Fruit fly (Drosophila melanogaster): ENCODE measurements around the gene Etfb.

The Etfb gene

DNA sequence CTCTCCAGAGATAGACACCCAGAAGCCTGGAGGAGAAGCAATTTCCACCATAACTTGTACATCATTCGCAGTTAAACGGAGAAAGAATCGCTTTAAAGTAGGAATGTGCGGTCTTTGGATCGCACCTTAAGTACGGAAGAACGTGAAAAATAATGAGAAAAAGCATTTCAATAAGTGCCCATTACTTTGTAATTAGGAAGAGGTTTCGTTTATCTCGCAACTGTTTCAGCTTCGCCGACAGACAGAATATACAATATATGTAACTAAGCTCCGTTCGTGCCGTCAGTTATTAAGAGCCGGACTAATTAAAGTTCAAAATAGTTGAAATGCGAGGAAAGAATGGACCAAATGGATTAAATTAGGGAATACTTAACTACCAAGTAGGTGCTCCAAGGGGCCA, 14.9 kb upstream of the Etfb start, which contains the start of gene CG7829:
Gene CG7829 (minus strand): TSS at position 101 of the 400 bp plus-strand sequence.
- TF ChIP-seq Eip93F (GFP tag; optimal IDR thresholded peaks at IDR 0.05) = no peak
- no peak for TF ChIP-seq lz (GFP tag; optimal IDR thresholded peaks at IDR 0.05)
- no peak for TF ChIP-seq CG4318 (GFP tag; optimal IDR thresholded peaks at IDR 0.05)
- TF ChIP-seq CG15336 (GFP tag; IDR thresholded peaks at IDR 0.05) = no peak
- no peak for TF ChIP-seq eg (GFP tag; IDR thresholded peaks at IDR 0.05)
- no peak for TF ChIP-seq CG16779 (tag; optimal IDR thresholded peaks at IDR 0.05)
- TF ChIP-seq fkh (GFP tag; optimal IDR thresholded peaks at IDR 0.05) = no peak
- no peak for TF ChIP-seq CG10669 (GFP tag; optimal IDR thresholded peaks at IDR 0.05)
- no peak for TF ChIP-seq Sox102F (GFP tag; optimal IDR thresholded peaks at IDR 0.05)
- TF ChIP-seq vri (GFP tag; optimal IDR thresholded peaks at IDR 0.05) = no peak
- TF ChIP-seq spab (GFP tag; optimal IDR thresholded peaks at IDR 0.05) = no peak

dm6 chr3R:29816266-29816665, 13.5 kb upstream of the Etfb start, which contains the start of gene Vps16B:
Gene Vps16B, minus strand, starts transcription at chr3R:29816451.
- no peak for TF ChIP-seq CG6808 (GFP tag; optimal IDR thresholded peaks at IDR 0.05)
- TF ChIP-seq pdm3 (GFP tag; optimal IDR thresholded peaks at IDR 0.05) = no peak

DNA sequence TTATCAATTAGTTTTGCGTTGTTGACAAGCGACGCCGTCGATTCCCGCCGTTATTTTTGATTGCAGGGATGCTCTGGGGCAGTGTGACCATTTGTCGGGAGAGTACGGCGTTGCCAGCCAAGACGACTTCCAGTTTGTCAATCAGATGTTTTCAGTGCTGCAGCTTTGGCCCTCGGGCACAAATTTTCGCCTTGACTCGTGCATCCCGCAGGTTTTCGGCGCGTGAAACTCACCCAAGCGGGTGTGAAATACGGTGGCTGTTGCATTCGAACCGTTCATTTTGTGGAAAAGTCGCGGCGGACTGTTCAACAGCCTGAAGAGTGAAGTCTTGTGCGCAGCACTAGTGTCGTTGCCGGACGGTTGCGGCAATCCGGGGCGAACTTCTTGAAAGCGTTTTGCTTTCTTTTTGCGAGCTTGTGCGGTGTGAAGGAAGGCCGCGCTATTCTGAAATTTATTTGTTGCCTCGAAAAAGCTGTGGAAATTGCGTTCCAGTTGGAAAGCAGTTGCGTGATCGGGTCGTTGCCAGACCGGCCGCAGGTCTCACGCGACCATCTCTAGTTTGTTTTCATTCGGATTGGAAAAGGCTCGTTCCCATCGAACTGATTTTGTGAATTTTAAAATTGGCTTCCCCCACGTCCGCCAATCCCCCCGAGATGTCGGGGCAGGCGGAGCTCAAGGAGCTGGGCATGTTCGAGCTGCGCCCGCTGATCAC, 4.1 kb upstream of the Etfb start, which contains the start of the genes ca and ncd:
Gene ca (plus strand): TSS at position 130 of the 712 bp plus-strand sequence.
Gene ncd (minus strand): TSS at position 446 of the 712 bp plus-strand sequence.
- TF ChIP-seq eg (GFP tag; IDR thresholded peaks at IDR 0.05) (0 out of 3 replicates have a peak, but pooled peaks have one; percentile 14), CG31627 (GFP tag; optimal IDR thresholded peaks at IDR 0.05) (peak; percentile 15), Hr4 (GFP tag; optimal IDR thresholded peaks at IDR 0.05) (no peak)

DNA sequence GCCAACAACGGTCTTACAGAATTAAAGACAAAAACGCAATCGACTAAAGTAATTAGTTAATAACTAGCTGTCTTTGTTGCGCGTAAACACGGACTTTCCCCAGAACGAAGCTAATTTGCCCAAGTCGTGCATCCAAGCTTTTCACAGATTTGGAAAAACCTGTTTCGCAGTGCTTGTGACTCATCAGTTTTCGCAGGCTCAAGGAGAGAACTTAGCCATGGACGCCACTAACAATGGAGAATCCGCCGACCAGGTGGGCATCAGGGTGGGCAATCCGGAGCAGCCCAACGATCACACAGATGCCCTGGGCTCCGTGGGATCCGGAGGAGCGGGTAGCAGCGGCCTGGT, 3.1 kb downstream of the Etfb start:
- TF ChIP-seq topi (GFP tag; optimal IDR thresholded peaks at IDR 0.05) = no peak
- peak; percentile 69 for TF ChIP-seq vri (GFP tag; optimal IDR thresholded peaks at IDR 0.05)

- TF ChIP-seq fd85E (GFP tag; optimal IDR thresholded peaks at IDR 0.05) (no peak), CG6792 (GFP tag; optimal IDR thresholded peaks at IDR 0.05) (no peak), Sox14 (GFP tag; optimal IDR thresholded peaks at IDR 0.05) (peak; percentile 88), Hr38 (GFP tag; optimal IDR thresholded peaks at IDR 0.05) (no peak), pdm3 (GFP tag; optimal IDR thresholded peaks at IDR 0.05) (no peak), CG7368 (GFP tag; optimal IDR thresholded peaks at IDR 0.05) (no peak), acj6 (GFP tag; optimal IDR thresholded peaks at IDR 0.05) (peak; percentile 30), CG15336 (GFP tag; IDR thresholded peaks at IDR 0.05) (no peak), topi (GFP tag; optimal IDR thresholded peaks at IDR 0.05) (peak; percentile 37), CG10669 (GFP tag; optimal IDR thresholded peaks at IDR 0.05) (no peak), lz (GFP tag; optimal IDR thresholded peaks at IDR 0.05) (peak; percentile 48), ss (GFP tag; optimal IDR thresholded peaks at IDR 0.05) (peak in 1 of 2 experiments; percentile 27), eg (GFP tag; IDR thresholded peaks at IDR 0.05) (0 out of 3 replicates have a peak, but pooled peaks have one; percentile 18), CG3032 (tag; optimal IDR thresholded peaks at IDR 0.05) (peak; percentile 46), Eip93F (GFP tag; optimal IDR thresholded peaks at IDR 0.05) (no peak), CG32006 (GFP tag; optimal IDR thresholded peaks at IDR 0.05) (no peak), CG11902 (GFP tag; optimal IDR thresholded peaks at IDR 0.05) (peak; percentile 6), Gug (GFP tag; IDR thresholded peaks at IDR 0.05) (no peak), salr (GFP tag; optimal IDR thresholded peaks at IDR 0.05) (no peak), spab (GFP tag; optimal IDR thresholded peaks at IDR 0.05) (no peak), Ets96B (tag; optimal IDR thresholded peaks at IDR 0.05) (peak; percentile 45), CG31627 (GFP tag; optimal IDR thresholded peaks at IDR 0.05) (peak; percentile 32), Smox (GFP tag; optimal IDR thresholded peaks at IDR 0.05) (peak; percentile 53), cyc (GFP tag; optimal IDR thresholded peaks at IDR 0.05) (peak; percentile 26), fkh (GFP tag; optimal IDR thresholded peaks at IDR 0.05) (peak; percentile 99), Blimp-1 (GFP tag; optimal IDR thresholded peaks at IDR 0.05) (no peak), CG3919 (GFP tag; optimal IDR thresholded peaks at IDR 0.05) (no peak), dsx (GFP tag; optimal IDR thresholded peaks at IDR 0.05; ENCODE audit: poor library complexity, severe bottlenecking) (peak; percentile 64), esn (GFP tag; optimal IDR thresholded peaks at IDR 0.05) (peak; percentile 65), CG6163 (GFP tag; IDR thresholded peaks at IDR 0.05) (peak; percentile 50; the same call in 2 of the 3 replicates), CG10631 (GFP tag; optimal IDR thresholded peaks at IDR 0.05) (no peak), CG34406 (GFP tag; optimal IDR thresholded peaks at IDR 0.05) (peak; percentile 8), svp (GFP tag) (peak; percentile 70)
Measured at dm6 chr3R:29798966-29799680, 3.6 kb downstream of the Etfb start, which contains the start of the genes Rnb and Drice. Gene Rnb, minus strand, starts transcription at chr3R:29799354. Gene Drice, plus strand, starts transcription at chr3R:29799658.
